Fruit fly (Drosophila melanogaster): ENCODE measurements around the gene cdi.

Gene cdi

DNA sequence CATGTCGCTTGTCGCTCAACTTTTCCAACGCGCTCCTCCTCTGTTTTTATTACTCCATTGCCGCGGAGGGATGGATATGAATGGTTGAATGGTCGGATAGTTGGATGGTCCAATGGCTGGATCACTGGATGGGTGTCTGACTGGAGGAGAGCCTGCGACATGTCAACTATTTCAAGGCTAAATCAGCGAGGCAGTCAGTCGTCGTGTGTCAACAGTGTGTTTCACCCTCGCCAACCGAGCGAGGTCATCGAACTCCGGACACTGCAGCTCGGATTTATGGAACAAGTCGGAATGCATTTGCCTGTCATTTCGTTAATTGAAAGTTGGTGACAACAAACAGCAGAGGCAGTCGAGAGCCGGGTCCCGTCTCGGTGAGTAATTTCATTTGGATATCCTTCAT lies 22.1 kb downstream of the cdi start:
- TF ChIP-seq CG17801 (GFP tag; optimal IDR thresholded peaks at IDR 0.05; ENCODE audit: partially characterized antibody) = no peak

DNA sequence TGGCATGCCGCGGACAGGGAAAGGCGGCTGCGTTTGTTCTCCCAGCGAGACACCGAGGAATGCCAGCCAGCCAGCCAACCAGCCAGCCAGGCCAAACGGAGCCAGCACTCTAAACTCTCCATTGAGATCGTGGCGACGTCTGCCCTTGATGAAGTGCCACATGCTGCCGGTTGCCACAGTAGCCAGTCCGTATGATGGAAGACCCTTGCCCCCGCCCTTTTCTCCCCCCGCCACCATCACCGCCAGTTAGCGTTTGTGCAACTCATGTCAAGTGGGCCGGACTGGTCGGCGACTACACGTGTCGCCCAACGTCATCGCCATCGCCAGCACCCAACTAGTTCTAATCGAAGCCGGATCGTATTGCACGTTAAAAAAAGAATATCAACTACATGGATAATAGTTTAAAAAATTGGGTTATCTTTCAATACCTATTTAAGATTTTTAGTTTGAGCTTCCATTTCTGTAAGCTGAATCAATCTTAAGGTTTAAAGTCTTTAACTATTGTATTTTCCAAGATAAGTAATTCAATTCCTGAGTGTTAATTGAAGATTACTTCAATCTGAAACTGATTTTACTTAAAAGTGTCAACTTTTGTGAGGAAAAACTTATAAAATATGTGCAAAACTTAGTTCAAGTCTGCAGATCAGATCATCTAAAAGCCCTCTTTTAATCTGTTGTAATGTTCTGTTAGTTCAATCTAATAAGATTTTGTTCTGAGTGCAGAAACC lies 23.7 kb downstream of the cdi start:
- no peak for TF ChIP-seq CG17801 (GFP tag; optimal IDR thresholded peaks at IDR 0.05; ENCODE audit: partially characterized antibody)

DNA sequence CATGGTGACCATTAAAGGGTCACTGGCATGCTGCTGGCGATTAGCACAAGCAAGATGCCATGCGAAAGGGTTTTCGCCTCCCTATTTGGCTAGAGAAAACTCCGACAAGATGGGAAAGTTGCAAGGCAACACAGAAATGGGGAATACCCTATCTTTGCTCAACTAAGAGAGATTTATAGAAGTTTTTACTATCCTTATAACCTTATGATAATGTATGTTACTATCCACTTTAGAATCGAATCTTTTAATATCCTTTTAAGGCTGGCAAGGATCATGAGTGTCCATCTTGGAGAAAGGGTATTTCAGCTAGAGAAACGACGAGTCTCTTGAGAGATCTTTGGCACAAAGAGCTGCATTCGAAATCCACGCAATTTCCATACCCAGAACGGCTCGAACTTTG lies 24.3 kb downstream of the cdi start:
- TF ChIP-seq CG17801 (GFP tag; optimal IDR thresholded peaks at IDR 0.05; ENCODE audit: partially characterized antibody) = no peak

DNA sequence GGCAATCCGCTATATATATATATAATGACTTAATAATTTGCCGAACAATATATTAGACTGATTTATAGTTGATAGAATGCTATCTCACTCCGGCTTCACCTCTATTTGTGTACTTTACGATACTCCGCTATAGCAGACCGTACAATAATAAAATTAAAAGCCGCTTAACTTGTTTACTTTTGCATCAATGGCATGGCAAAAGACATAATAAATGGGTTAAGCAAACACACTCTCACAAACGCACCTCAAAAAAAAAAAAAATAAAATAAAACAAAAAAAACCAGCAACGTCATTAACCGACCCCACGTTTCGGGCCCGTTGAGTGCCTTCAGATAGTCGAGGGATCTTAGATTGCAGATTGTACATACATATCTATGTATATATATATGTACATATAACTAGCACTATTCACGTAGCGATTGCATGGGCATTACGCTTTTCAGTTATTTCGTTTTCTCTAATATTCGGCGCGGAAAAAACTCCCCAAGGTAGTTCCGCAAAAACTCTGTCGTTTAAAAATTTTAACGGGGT lies 26.1 kb downstream of the cdi start:
- TF ChIP-seq CG17801 (GFP tag; optimal IDR thresholded peaks at IDR 0.05; ENCODE audit: partially characterized antibody) = no peak

DNA sequence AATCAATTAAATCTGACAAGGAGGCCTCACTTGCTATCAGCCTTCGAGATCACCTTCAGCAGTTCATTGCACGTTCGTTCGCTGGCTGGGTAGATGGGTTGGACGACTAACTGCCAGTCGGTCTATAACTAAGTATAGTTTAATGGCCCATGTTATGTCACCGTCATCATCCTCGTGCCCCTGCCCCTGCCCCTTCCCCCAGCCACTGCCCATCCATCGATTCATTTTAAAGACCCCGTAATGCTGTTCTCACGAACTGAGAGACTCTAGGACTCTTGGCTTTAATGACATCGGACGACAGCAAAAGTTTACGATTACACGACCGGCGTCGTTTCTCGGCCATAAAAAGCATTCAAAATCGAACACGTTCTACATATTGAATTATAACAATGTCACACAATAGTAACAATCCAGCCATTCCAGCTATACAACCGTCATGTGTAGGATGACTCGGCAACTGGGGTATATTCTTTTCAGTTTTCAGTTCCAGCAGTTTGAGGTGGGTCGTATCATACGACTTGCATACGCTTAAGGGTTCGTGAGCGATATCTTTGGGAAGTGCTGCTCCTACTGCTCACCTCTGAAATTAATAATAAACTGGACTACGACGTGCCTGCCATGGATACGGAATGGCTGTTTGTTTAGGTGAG lies 27.0 kb downstream of the cdi start:
- TF ChIP-seq CG17801 (GFP tag; optimal IDR thresholded peaks at IDR 0.05; ENCODE audit: partially characterized antibody) = no peak

DNA sequence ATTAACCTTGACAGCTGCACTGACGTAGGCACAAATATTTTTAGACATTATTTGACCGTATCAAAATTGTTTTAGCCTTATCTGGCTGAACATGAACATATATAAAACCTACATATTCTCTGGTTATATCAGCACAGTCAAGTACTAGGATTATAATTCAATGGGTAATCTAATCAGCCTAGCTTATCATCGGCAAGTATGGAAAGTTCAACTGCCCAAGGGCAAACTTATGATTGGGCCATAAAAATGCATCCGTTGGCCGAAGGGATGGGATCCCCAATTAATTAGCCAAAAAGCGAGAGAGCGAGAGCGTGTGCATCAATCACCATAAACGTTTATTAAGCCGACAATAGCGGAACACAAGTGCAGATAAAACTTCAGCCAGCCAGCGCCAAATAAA lies 28.6 kb downstream of the cdi start:
- TF ChIP-seq CG17801 (GFP tag; optimal IDR thresholded peaks at IDR 0.05; ENCODE audit: partially characterized antibody) = no peak

DNA sequence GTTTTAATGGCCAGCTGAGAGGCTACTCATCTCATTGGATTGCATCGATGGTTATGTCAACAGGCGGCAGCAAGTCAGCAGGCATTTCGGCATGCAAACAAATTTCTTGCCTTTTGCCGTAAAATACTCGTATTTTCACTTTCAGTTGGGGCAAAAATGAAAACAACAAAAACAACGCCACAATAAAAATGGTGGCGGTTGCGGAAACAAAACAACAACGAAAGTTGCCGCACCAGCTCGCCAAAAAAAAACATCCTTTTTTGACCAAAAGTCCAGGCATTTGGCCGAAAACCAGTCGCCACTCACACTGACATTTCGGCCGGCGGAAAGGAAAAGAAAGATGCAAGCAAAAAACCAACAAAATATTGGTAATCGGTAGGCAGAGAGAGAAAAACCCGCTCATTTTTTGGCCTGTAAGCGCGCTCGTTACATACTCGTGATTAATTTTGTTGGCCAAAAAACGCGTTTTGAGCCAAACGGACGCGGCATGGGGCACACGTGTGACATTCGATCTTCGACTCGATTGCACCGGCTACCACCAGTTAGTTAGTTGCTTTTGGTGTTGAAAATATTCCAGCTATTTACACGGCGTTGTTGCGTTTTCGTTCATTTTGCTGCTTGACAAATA lies 29.9 kb downstream of the cdi start:
- TF ChIP-seq CG17801 (GFP tag; optimal IDR thresholded peaks at IDR 0.05; ENCODE audit: partially characterized antibody) = no peak

DNA sequence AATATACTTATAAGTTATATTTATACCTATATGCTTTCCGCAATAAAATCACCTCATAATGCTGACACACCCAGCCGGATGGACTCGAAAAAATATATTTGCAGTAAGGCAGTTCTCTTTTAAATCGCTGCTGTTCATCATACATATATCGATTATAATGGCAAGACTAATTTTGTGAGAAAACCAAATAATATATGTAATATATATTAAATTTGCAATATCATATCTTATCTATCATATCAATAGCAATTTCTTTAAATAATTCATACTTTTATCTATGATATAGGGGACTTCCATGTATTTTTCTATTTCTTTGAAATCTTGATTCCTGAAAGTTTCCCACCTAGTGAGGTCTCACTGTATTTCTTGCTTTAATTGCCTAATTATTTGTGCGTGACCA lies 31.5 kb downstream of the cdi start:
- TF ChIP-seq CG17801 (GFP tag; optimal IDR thresholded peaks at IDR 0.05; ENCODE audit: partially characterized antibody) = no peak

DNA sequence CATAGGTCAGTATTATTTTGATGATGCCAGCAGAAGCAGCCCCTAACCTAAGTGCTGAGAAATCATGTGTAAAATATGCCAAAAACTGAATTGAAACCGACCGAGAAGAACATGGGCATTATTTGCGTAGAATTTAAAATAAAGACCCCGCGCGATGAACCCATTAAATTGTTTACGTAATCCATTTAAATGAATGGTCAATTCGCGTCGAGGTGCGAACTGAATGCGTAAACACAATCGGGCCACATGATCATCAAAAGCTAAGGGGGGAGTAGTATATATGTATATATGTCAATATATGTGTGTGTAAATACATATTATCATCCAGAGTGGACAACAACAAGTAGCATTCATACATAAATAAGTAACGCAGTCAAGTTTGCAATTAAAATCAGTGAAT lies 33.9 kb downstream of the cdi start:
- no peak for TF ChIP-seq CG17801 (GFP tag; optimal IDR thresholded peaks at IDR 0.05; ENCODE audit: partially characterized antibody)

DNA sequence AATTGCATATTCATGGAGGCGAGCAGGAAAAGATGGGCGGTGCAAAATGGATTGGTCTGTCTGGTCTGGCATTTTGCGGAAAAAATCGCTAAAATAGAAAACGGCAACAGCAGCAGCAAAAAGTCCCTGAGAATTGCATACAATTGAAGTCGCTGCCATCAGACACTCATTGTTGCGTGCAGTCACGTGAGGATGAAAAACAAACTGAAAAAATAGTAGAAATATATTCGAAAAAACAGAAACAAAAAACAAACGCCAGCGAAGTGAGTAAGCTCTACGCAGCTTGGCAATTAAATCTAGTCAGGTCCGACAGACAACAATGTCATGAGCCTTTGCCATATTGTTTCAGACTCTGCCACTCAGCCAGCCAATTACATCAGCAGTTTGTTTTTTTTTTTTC lies 34.8 kb downstream of the cdi start:
- no peak for TF ChIP-seq CG17801 (GFP tag; optimal IDR thresholded peaks at IDR 0.05; ENCODE audit: partially characterized antibody)

DNA sequence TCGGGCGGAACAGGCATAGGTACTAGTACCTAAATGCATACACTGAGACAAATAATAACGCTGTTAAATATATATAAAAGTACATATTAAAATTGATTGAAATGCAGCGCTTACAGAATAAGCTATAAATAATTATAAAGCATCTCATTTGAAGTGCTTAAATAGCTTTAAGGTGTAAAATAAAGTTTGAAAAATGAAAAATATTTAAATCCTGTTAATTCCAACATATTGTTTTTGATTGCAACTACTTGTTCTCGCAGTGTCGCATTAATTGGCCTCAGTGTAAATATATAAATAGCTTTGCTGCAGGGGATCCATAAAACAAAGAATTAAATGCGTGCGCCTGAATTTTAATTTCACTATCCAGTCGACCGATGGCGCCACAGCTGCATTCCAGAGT lies 35.7 kb downstream of the cdi start:
- TF ChIP-seq CG17801 (GFP tag; optimal IDR thresholded peaks at IDR 0.05; ENCODE audit: partially characterized antibody) = no peak

DNA sequence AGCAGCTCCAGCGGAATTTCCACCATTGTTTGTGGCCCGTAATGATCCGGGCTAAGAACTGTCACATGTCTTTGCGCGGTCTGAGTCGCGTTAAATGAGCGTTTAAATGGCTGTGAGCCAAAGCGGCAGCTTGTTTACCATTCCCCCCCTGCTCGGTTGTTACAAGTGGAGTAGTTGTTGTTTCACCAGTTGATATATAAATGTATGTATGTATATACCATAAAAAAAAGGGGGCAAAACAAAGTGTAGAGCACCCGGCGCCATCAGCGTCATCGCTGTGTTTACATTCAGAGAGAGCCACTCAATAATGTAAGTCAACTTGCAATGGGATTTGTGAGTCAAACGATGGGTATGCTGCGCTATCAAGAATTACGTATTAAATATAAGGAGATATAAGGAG lies 37.2 kb downstream of the cdi start:
- no peak for TF ChIP-seq CG17801 (GFP tag; optimal IDR thresholded peaks at IDR 0.05; ENCODE audit: partially characterized antibody)

DNA sequence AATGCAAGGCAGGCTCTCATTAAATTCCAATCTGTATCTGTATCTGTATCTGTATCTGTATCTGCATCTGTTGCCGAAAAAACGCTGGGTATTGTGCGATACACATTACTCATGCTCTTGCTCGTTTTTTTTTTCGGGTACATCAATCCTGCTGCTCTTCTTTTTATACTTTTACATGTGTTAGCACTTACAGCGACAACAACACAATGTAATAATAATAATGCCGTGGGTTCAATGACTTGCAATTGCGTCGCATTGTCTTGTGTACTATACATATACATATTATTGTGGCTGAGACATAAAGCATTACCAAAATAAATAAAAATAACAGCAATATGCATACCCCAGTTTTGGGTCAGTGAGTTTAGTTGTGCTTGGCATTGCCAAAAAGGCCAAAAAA lies 39.2 kb downstream of the cdi start:
- no peak for TF ChIP-seq CG17801 (GFP tag; optimal IDR thresholded peaks at IDR 0.05; ENCODE audit: partially characterized antibody)

DNA sequence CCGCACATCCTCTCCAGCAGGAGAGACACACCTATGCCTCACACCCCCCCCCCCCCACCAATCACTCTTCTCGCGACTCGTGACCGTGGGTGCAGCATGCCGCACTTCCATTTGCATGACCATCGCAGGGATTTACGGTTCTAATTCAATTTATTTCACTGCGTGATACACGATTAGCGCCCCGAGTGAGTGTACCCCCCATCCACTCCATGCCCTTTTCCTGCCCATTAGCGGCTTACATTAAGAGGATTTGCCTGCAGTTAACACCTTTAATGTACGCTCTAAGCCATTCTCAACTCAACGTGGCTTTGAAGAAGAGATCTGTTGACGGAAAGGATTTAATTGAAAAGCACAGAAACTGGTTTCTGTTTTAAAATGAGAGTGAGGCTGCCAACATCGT lies 41.6 kb downstream of the cdi start:
- TF ChIP-seq CG17801 (GFP tag; optimal IDR thresholded peaks at IDR 0.05; ENCODE audit: partially characterized antibody) = no peak

DNA sequence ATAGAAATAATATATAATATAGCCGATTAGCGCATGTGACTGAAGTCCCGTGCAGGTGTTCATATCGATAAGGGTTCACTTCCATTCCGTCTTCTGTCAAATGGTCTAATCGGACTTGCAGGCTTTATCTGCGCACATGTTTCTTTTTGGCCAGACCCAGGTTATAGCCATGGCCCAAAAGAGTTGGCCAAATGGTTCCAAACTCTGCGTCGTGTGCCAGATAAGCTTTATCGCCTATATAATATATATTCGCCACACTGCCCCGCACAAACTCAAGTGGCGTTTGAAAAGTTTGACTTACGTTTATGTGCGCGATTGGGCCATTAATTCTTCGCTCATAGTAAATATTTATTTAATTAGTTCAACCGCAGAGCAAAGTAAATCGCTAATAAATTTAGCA lies 42.8 kb downstream of the cdi start:
- no peak for TF ChIP-seq CG17801 (GFP tag; optimal IDR thresholded peaks at IDR 0.05; ENCODE audit: partially characterized antibody)

DNA sequence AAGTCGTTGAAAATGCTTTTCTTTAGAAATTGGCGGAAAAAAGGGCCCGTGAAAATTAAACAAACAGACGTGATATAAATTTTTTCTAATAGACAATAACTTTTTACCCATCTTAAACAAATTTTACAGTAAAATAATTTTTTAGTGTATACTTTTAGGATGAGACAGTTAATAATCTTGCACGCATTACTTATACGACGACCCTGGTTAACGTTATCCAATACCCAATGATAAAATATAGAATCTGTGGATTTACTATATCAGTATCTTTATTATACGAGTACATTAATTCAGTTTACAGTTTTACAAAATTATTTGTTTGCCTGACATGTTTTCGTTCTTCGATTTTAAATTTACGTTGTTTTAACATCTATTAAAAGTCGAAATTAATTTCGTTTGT lies 49.4 kb downstream of the cdi start:
- TF ChIP-seq CG17801 (GFP tag; optimal IDR thresholded peaks at IDR 0.05; ENCODE audit: partially characterized antibody) = no peak

Data from ovary, adult (tissue).